Fruit fly (Drosophila melanogaster): ENCODE measurements around the gene Roc1a.

The Roc1a gene

DNA sequence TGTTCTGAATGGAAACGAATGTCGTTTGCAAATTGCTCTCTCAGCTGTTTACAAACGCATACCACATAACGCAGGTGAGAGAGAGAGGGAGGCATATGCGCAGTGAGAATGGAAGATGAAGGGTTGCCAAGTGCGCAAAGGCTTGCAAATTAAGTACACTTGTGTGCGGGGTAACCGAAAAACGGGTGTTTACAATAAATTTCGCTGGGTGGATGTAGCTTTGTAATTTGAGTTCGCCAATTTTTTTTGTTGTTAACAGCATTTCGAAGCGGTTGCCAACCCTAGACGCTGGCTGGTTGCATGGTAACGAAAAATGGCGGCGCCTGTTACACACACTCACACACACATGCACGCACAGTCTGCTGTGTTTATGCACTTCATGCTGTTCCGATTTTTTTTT, 7.8 kb downstream of the Roc1a start (continued):
- TF ChIP-seq sim (GFP tag; IDR thresholded peaks at IDR 0.05) (peak; percentile 93), fd96Cb (tag; optimal IDR thresholded peaks at IDR 0.05) (peak; percentile 91), pho (GFP tag; optimal IDR thresholded peaks at IDR 0.05) (peak; percentile 88), CoRest (tag; optimal IDR thresholded peaks at IDR 0.05) (peak; percentile 95), CG10366 (GFP tag; IDR thresholded peaks at IDR 0.05) (peak; percentile 96), Neu2 (GFP tag; optimal IDR thresholded peaks at IDR 0.05; ENCODE audit: borderline replicate concordance) (peak; percentile 76), maf-S (GFP tag; optimal IDR thresholded peaks at IDR 0.05) (peak; percentile 95), HLH4C (GFP tag; IDR thresholded peaks at IDR 0.05; ENCODE audit: partially characterized antibody) (peak; percentile 41; the same call in 1 of the 3 replicates), CG3163 (GFP tag; optimal IDR thresholded peaks at IDR 0.05) (peak; percentile 75), gcm (GFP tag; optimal IDR thresholded peaks at IDR 0.05) (peak; percentile 92), Camta (GFP tag; optimal IDR thresholded peaks at IDR 0.05) (peak; percentile 89), Lhr (GFP tag; optimal IDR thresholded peaks at IDR 0.05) (peak; percentile 89), ken (GFP tag; IDR thresholded peaks at IDR 0.05) (peak; percentile 97), psq (GFP tag; optimal IDR thresholded peaks at IDR 0.05) (peak; percentile 59), CG11456 (GFP tag; IDR thresholded peaks at IDR 0.05) (peak; percentile 97), sens-2 (GFP tag; IDR thresholded peaks at IDR 0.05) (peak; percentile 96), trem (tag; optimal IDR thresholded peaks at IDR 0.05) (peak; percentile 74), chn (GFP tag; optimal IDR thresholded peaks at IDR 0.05) (peak; percentile 95), CG7271 (tag; optimal IDR thresholded peaks at IDR 0.05) (peak; percentile 66), CG13296 (GFP tag; optimal IDR thresholded peaks at IDR 0.05) (peak; percentile 95), schlank (tag; optimal IDR thresholded peaks at IDR 0.05) (peak; percentile 93), CG7556 (GFP tag; optimal IDR thresholded peaks at IDR 0.05) (peak; percentile 92), Ada2b (GFP tag; IDR thresholded peaks at IDR 0.05) (peak; percentile 96), disco-r (GFP tag; optimal IDR thresholded peaks at IDR 0.05) (peak; percentile 91), Oli (tag; optimal IDR thresholded peaks at IDR 0.05) (peak; percentile 94), CG10267 (tag; optimal IDR thresholded peaks at IDR 0.05) (peak; percentile 82), CG10543 (GFP tag; optimal IDR thresholded peaks at IDR 0.05) (peak; percentile 95), H15 (GFP tag; IDR thresholded peaks at IDR 0.05) (peak; percentile 96), CG2875 (GFP tag; optimal IDR thresholded peaks at IDR 0.05) (peak; percentile 96), ind (GFP tag; optimal IDR thresholded peaks at IDR 0.05) (peak; percentile 96), CG13424 (tag; optimal IDR thresholded peaks at IDR 0.05) (peak; percentile 97), CG6813 (GFP tag; optimal IDR thresholded peaks at IDR 0.05) (peak; percentile 98), aop (GFP tag; IDR thresholded peaks at IDR 0.05) (peak; percentile 85), caup (GFP tag; optimal IDR thresholded peaks at IDR 0.05; ENCODE audit: severe bottlenecking) (peak; percentile 97), H2.0 (GFP tag; IDR thresholded peaks at IDR 0.05) (peak; percentile 96), gem (tag; optimal IDR thresholded peaks at IDR 0.05) (peak; percentile 95), crc (GFP tag; optimal IDR thresholded peaks at IDR 0.05) (peak; percentile 94), wor (GFP tag; IDR thresholded peaks at IDR 0.05) (peak; percentile 92), knrl (GFP tag; IDR thresholded peaks at IDR 0.05; ENCODE audit: partially characterized antibody) (peak; percentile 21; the same call in 1 of the 3 replicates), nerfin-1 (tag; optimal IDR thresholded peaks at IDR 0.05) (peak; percentile 94), nmo (GFP tag; optimal IDR thresholded peaks at IDR 0.05) (peak; percentile 94), CG15269 (tag; optimal IDR thresholded peaks at IDR 0.05) (peak; percentile 96), CG14050 (GFP tag; IDR thresholded peaks at IDR 0.05) (peak; percentile 94), org-1 (GFP tag; optimal IDR thresholded peaks at IDR 0.05) (peak; percentile 94), hth (optimal IDR thresholded peaks at IDR 0.05) (no peak), Side (GFP tag; optimal IDR thresholded peaks at IDR 0.05) (peak; percentile 95), E2f2 (GFP tag; IDR thresholded peaks at IDR 0.05) (peak; percentile 82), CG16815 (GFP tag; optimal IDR thresholded peaks at IDR 0.05) (peak; percentile 90), CG15514 (GFP tag; optimal IDR thresholded peaks at IDR 0.05) (peak; percentile 91), HHEX (GFP tag; optimal IDR thresholded peaks at IDR 0.05) (peak; percentile 96)
